Fruit fly (Drosophila melanogaster): ENCODE results near the gene CstF50.

CstF50 gene

DNA sequence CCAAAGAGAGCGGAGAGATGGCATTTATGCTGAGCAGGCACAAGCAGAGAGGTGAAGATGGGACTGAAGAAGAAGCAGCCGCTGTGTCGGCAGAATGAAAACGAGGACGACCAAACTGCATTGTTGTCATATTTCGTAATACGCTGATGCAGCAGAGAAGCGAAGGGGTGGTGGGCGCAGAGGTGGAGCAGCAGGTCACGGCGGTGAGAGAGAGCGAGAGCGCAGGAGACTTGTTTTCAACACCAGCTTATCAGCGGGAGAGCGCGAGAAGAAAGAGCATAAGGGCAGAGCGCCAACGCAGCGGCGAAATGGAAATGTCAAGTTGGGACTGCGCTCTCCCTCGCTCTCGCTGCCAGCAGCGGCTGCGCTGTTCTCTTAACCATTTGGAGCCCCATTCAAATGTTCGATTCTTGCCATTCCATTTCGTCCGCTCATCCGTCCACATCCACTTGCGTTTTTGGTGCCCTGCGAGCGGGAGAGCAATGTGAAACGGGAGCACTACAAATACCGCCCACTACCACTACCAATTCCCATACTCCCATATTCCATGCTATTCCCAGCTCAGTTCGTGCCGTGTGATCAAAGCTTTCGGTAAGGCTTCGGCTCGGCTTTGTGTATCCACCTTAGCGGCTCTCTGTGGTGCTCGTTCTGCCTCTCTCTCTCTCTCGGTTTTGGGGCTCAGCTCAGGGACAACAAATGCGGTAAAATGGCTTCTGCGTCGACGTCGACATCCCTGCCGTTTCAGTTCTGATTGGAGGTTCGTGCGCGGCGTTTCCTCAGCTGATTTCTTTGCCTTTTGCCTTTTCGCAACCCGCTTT, 23.2 kb downstream of the CstF50 start, which contains the start of gene ttk (continued):
- peak; percentile 11 for TF ChIP-seq Lpt (GFP tag; optimal IDR thresholded peaks at IDR 0.05)
- peak; percentile 11 for TF ChIP-seq esn (GFP tag; optimal IDR thresholded peaks at IDR 0.05)
- TF ChIP-seq CG6163 (GFP tag; IDR thresholded peaks at IDR 0.05), result peak; percentile 49; the same call in 2 of the 3 replicates
- peak; percentile 63 for TF ChIP-seq Sox102F (GFP tag; optimal IDR thresholded peaks at IDR 0.05)
- no peak for TF ChIP-seq CG31627 (GFP tag; optimal IDR thresholded peaks at IDR 0.05)
- no peak for TF ChIP-seq fd59A (GFP tag; optimal IDR thresholded peaks at IDR 0.05)
- TF ChIP-seq Hr39 (GFP tag; optimal IDR thresholded peaks at IDR 0.05), result no peak
- TF ChIP-seq Blimp-1 (GFP tag; optimal IDR thresholded peaks at IDR 0.05), result peak; percentile 12
- no peak for TF ChIP-seq CG11294 (GFP tag; IDR thresholded peaks at IDR 0.05)
- TF ChIP-seq CG7368 (GFP tag; optimal IDR thresholded peaks at IDR 0.05), result no peak
- no peak for TF ChIP-seq fd85E (GFP tag; optimal IDR thresholded peaks at IDR 0.05)
- TF ChIP-seq CG10631 (GFP tag; optimal IDR thresholded peaks at IDR 0.05), result no peak
- TF ChIP-seq ss (GFP tag; optimal IDR thresholded peaks at IDR 0.05), result peak; percentile 17 to 43
- peak; percentile 13 for TF ChIP-seq CG8632 (GFP tag; optimal IDR thresholded peaks at IDR 0.05)
- peak; percentile 2 for TF ChIP-seq Sox14 (GFP tag; optimal IDR thresholded peaks at IDR 0.05)
- TF ChIP-seq acj6 (GFP tag; optimal IDR thresholded peaks at IDR 0.05), result no peak
- TF ChIP-seq CG11902 (GFP tag; optimal IDR thresholded peaks at IDR 0.05), result no peak
- TF ChIP-seq CG8119 (GFP tag; IDR thresholded peaks at IDR 0.05), result no peak
- TF ChIP-seq CG1621 (tag; optimal IDR thresholded peaks at IDR 0.05), result peak; percentile 36
- TF ChIP-seq CG3032 (tag; optimal IDR thresholded peaks at IDR 0.05), result peak; percentile 7
- no peak for TF ChIP-seq CG16779 (tag; optimal IDR thresholded peaks at IDR 0.05)
- no peak for TF ChIP-seq pdm3 (GFP tag; optimal IDR thresholded peaks at IDR 0.05)
- peak; percentile 20 for TF ChIP-seq CG6808 (GFP tag; optimal IDR thresholded peaks at IDR 0.05)

DNA sequence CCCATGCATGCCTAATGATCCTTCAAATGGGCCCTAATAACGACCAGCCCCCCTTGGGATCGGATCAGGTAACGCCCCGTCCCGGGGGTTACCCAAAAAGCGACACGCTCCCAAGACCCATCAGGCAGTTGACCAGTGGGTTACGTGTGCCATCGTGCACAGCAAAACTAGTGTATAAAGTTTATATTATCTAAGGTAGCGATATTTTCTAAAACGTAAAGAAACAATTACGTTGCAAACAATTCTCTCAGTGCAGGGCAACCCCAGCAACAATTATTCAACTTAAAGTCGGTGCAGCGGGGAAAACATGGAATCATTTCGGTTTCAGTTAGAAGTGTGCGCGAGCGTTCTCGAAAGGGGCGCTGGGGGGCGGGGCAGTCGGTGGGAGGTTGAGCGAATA, 24.2 kb downstream of the CstF50 start:
- TF ChIP-seq CG6854 (GFP tag; optimal IDR thresholded peaks at IDR 0.05) (no peak), pdm3 (GFP tag; optimal IDR thresholded peaks at IDR 0.05) (peak; percentile 9), spab (GFP tag; optimal IDR thresholded peaks at IDR 0.05) (no peak), CG6163 (GFP tag; IDR thresholded peaks at IDR 0.05) (peak; percentile 34; the same call in 2 of the 3 replicates), CG32006 (GFP tag; optimal IDR thresholded peaks at IDR 0.05) (peak; percentile 61), Sox14 (GFP tag; optimal IDR thresholded peaks at IDR 0.05) (no peak), svp (GFP tag) (peak; percentile 35), CG4318 (GFP tag; optimal IDR thresholded peaks at IDR 0.05) (peak; percentile 36), achi (GFP tag; optimal IDR thresholded peaks at IDR 0.05) (peak; percentile 16), CG15336 (GFP tag; IDR thresholded peaks at IDR 0.05) (0 out of 2 replicates have a peak, but pooled peaks have one; percentile 38), Eip75B (GFP tag; optimal IDR thresholded peaks at IDR 0.05) (no peak), fkh (GFP tag; optimal IDR thresholded peaks at IDR 0.05) (no peak), Eip93F (GFP tag; optimal IDR thresholded peaks at IDR 0.05) (no peak), CG11902 (GFP tag; optimal IDR thresholded peaks at IDR 0.05) (no peak), CG6276 (GFP tag; optimal IDR thresholded peaks at IDR 0.05) (peak; percentile 27), CG16779 (tag; optimal IDR thresholded peaks at IDR 0.05) (peak; percentile 1), CG34406 (GFP tag; optimal IDR thresholded peaks at IDR 0.05) (no peak), dac (GFP tag; optimal IDR thresholded peaks at IDR 0.05) (peak; percentile 41), CG8119 (GFP tag; IDR thresholded peaks at IDR 0.05) (peak; percentile 44; the same call in 2 of the 3 replicates), CG6808 (GFP tag; optimal IDR thresholded peaks at IDR 0.05) (no peak), Hr39 (GFP tag; optimal IDR thresholded peaks at IDR 0.05) (peak; percentile 14), Hr38 (GFP tag; optimal IDR thresholded peaks at IDR 0.05) (no peak), dsx (GFP tag; optimal IDR thresholded peaks at IDR 0.05; ENCODE audit: poor library complexity, severe bottlenecking) (no peak), Blimp-1 (GFP tag; optimal IDR thresholded peaks at IDR 0.05) (peak; percentile 42), Sox102F (GFP tag; optimal IDR thresholded peaks at IDR 0.05) (no peak), Sox15 (GFP tag; optimal IDR thresholded peaks at IDR 0.05) (no peak), esn (GFP tag; optimal IDR thresholded peaks at IDR 0.05) (no peak), CG10631 (GFP tag; optimal IDR thresholded peaks at IDR 0.05) (no peak), CG3919 (GFP tag; optimal IDR thresholded peaks at IDR 0.05) (peak; percentile 11), Met (GFP tag; optimal IDR thresholded peaks at IDR 0.05) (peak; percentile 0), net (GFP tag; optimal IDR thresholded peaks at IDR 0.05) (no peak), topi (GFP tag; optimal IDR thresholded peaks at IDR 0.05) (no peak), vri (GFP tag; optimal IDR thresholded peaks at IDR 0.05) (no peak), Hr4 (GFP tag; optimal IDR thresholded peaks at IDR 0.05) (no peak), CG9139 (GFP tag; optimal IDR thresholded peaks at IDR 0.05) (no peak), CG31627 (GFP tag; optimal IDR thresholded peaks at IDR 0.05) (peak; percentile 27), CG11762 (GFP tag; optimal IDR thresholded peaks at IDR 0.05; ENCODE audit: insufficient read depth) (no peak)

All from whole organism, prepupa.